Fruit fly (Drosophila melanogaster) whole organism, prepupa: ENCODE measurements around the gene rk.
A peak's percentile ranks its signal among the peaks of the same experiment; 100 is the strongest.

Experiments
- CG10631 ChIP-seq: fragments of 200-800 bp; sonication (Bioruptor generic); optimal IDR thresholded peaks from 2 replicates; lab custom pipeline; 2016; ENCODE audit warnings: missing biosample characterization, missing genetic modification characterization
- CG10669 ChIP-seq: fragments of 200-800 bp; sonication (Bioruptor generic); optimal IDR thresholded peaks from 3 replicates; lab custom pipeline; 2018; ENCODE audit warnings: missing biosample characterization, mild to moderate bottlenecking, missing genetic modification characterization, moderate library complexity
- CG11294 ChIP-seq: fragments of 200-800 bp; sonication (Bioruptor generic); IDR thresholded peaks from 2 replicates; pipeline ENCODE4 v1.3.6; 2022; ENCODE audit warnings: missing biosample characterization, missing genetic modification characterization
- CG11762 ChIP-seq: fragments of 200-800 bp; sonication (Bioruptor generic); optimal IDR thresholded peaks from 3 replicates; lab custom pipeline; 2016; ENCODE audit warnings: missing biosample characterization, missing genetic modification characterization; ENCODE audit not compliant: insufficient read depth
- CG11902 ChIP-seq: fragments of 200-800 bp; sonication (Bioruptor generic); optimal IDR thresholded peaks from 3 replicates; lab custom pipeline; 2016; ENCODE audit warnings: missing biosample characterization, missing genetic modification characterization
- CG1621 ChIP-seq: fragments of 200-800 bp; sonication (Bioruptor generic); optimal IDR thresholded peaks from 3 replicates; lab custom pipeline; 2018; ENCODE audit warnings: missing biosample characterization, mild to moderate bottlenecking, missing genetic modification characterization
- CG16779 ChIP-seq: fragments of 200-800 bp; sonication (Bioruptor generic); optimal IDR thresholded peaks from 3 replicates; lab custom pipeline; 2017; ENCODE audit warnings: missing biosample characterization, mild to moderate bottlenecking, missing genetic modification characterization
- CG3032 ChIP-seq: fragments of 200-800 bp; optimal IDR thresholded peaks from 2 replicates; lab custom pipeline; 2019; ENCODE audit warnings: missing biosample characterization, mild to moderate bottlenecking, missing genetic modification characterization, moderate library complexity
- CG32006 ChIP-seq: fragments of 200-800 bp; sonication (Bioruptor generic); optimal IDR thresholded peaks from 3 replicates; lab custom pipeline; 2017; ENCODE audit warnings: missing biosample characterization, mild to moderate bottlenecking, missing genetic modification characterization
- CG3919 ChIP-seq: fragments of 200-800 bp; sonication (Bioruptor generic); optimal IDR thresholded peaks from 3 replicates; lab custom pipeline; 2016; ENCODE audit warnings: missing biosample characterization, missing genetic modification characterization
- CG4318 ChIP-seq: fragments of 200-800 bp; sonication (Bioruptor generic); optimal IDR thresholded peaks from 3 replicates; lab custom pipeline; 2017; ENCODE audit warnings: missing biosample characterization, mild to moderate bottlenecking, missing genetic modification characterization
- CG6163 ChIP-seq: fragments of 200-800 bp; sonication (Bioruptor generic); IDR thresholded peaks from 3 replicates; pipeline ENCODE4 v1.3.6; 2022; ENCODE audit warnings: missing biosample characterization, missing genetic modification characterization
- CG6276 ChIP-seq: fragments of 200-800 bp; sonication (Bioruptor generic); optimal IDR thresholded peaks from 2 replicates; lab custom pipeline; 2017; ENCODE audit warnings: missing biosample characterization, mild to moderate bottlenecking, missing genetic modification characterization
- CG6808 ChIP-seq: fragments of 200-800 bp; sonication (Bioruptor generic); optimal IDR thresholded peaks from 3 replicates; lab custom pipeline; 2017; ENCODE audit warnings: missing biosample characterization, missing genetic modification characterization, mild to moderate bottlenecking, moderate library complexity, missing genetic modification reagents
- CG6854 ChIP-seq: fragments of 200-800 bp; sonication (Bioruptor generic); optimal IDR thresholded peaks from 2 replicates; lab custom pipeline; 2017; ENCODE audit warnings: missing biosample characterization, mild to moderate bottlenecking, missing genetic modification characterization
- CG7368 ChIP-seq: fragments of 200-800 bp; sonication (Bioruptor generic); optimal IDR thresholded peaks from 3 replicates; lab custom pipeline; 2016; ENCODE audit warnings: missing biosample characterization, missing genetic modification characterization
- CG8319 ChIP-seq: fragments of 200-800 bp; sonication (Bioruptor generic); optimal IDR thresholded peaks from 3 replicates; lab custom pipeline; 2016; ENCODE audit warnings: missing biosample characterization, missing genetic modification characterization
- CG8632 ChIP-seq: fragments of 200-800 bp; sonication (Bioruptor generic); optimal IDR thresholded peaks from 3 replicates; lab custom pipeline; 2016; ENCODE audit warnings: missing biosample characterization, missing genetic modification characterization
- CG9139 ChIP-seq: fragments of 200-800 bp; sonication (Bioruptor generic); optimal IDR thresholded peaks from 3 replicates; lab custom pipeline; 2017; ENCODE audit warnings: missing biosample characterization, mild to moderate bottlenecking, missing genetic modification characterization
- Eip75B ChIP-seq: fragments of 200-800 bp; sonication (Bioruptor generic); optimal IDR thresholded peaks from 3 replicates; lab custom pipeline; 2016; ENCODE audit warnings: missing biosample characterization, missing genetic modification characterization
- Eip78C ChIP-seq: fragments of 200-800 bp; sonication (Bioruptor generic); peaks from one replicate; lab custom pipeline; 2016; ENCODE audit warnings: missing biosample characterization, missing genetic modification characterization
- Eip93F ChIP-seq: fragments of 200-800 bp; sonication (Bioruptor generic); optimal IDR thresholded peaks from 2 replicates; lab custom pipeline; 2016; ENCODE audit warnings: missing biosample characterization, mild to moderate bottlenecking, missing genetic modification characterization
- Ets21C ChIP-seq: fragments of 200-800 bp; sonication (Bioruptor generic); optimal IDR thresholded peaks from 3 replicates; lab custom pipeline; 2016; ENCODE audit warnings: missing biosample characterization, missing genetic modification characterization
- Ets96B ChIP-seq: fragments of 200-800 bp; optimal IDR thresholded peaks from 2 replicates; lab custom pipeline; 2019; ENCODE audit warnings: missing biosample characterization, mild to moderate bottlenecking, missing genetic modification characterization, moderate library complexity
- Gug ChIP-seq: fragments of 200-800 bp; sonication (Bioruptor generic); IDR thresholded peaks from 2 replicates; pipeline ENCODE4 v1.3.6; 2022; ENCODE audit warnings: missing biosample characterization, missing genetic modification characterization
- Hr38 ChIP-seq: sonication (Bioruptor generic); optimal IDR thresholded peaks from 2 replicates; lab custom pipeline; 2016; ENCODE audit warnings: missing biosample characterization, missing genetic modification characterization
- Hr39 ChIP-seq: fragments of 200-800 bp; sonication (Bioruptor generic); optimal IDR thresholded peaks from 2 replicates; lab custom pipeline; 2016; ENCODE audit warnings: missing biosample characterization, missing genetic modification characterization
- Lpt ChIP-seq: fragments of 200-800 bp; sonication (Bioruptor generic); optimal IDR thresholded peaks from 3 replicates; lab custom pipeline; 2016; ENCODE audit warnings: missing biosample characterization, missing genetic modification characterization
- Met ChIP-seq: fragments of 200-800 bp; sonication (Bioruptor generic); optimal IDR thresholded peaks from 3 replicates; lab custom pipeline; 2016; ENCODE audit warnings: missing biosample characterization, missing genetic modification characterization
- OdsH ChIP-seq: fragments of 200-800 bp; sonication (Bioruptor generic); optimal IDR thresholded peaks from 3 replicates; lab custom pipeline; 2016; ENCODE audit warnings: missing biosample characterization, missing genetic modification characterization
- Sox102F ChIP-seq: fragments of 200-800 bp; sonication (Bioruptor generic); optimal IDR thresholded peaks from 2 replicates; lab custom pipeline; 2016; ENCODE audit warnings: missing biosample characterization, mild to moderate bottlenecking, missing genetic modification characterization
- Sox14 ChIP-seq: fragments of 200-800 bp; sonication (Bioruptor generic); optimal IDR thresholded peaks from 3 replicates; lab custom pipeline; 2016; ENCODE audit warnings: missing biosample characterization, missing genetic modification characterization
- achi ChIP-seq: fragments of 200-800 bp; sonication (Bioruptor generic); optimal IDR thresholded peaks from 3 replicates; lab custom pipeline; 2016; ENCODE audit warnings: missing biosample characterization, missing genetic modification characterization
- acj6 ChIP-seq: fragments of 200-800 bp; sonication (Bioruptor generic); optimal IDR thresholded peaks from 3 replicates; lab custom pipeline; 2016; ENCODE audit warnings: missing biosample characterization, missing genetic modification characterization
- cyc ChIP-seq: fragments of 200-800 bp; sonication (Bioruptor generic); optimal IDR thresholded peaks from 3 replicates; lab custom pipeline; 2016; ENCODE audit warnings: missing biosample characterization, missing genetic modification characterization
- eg ChIP-seq: fragments of 200-800 bp; sonication (Bioruptor generic); IDR thresholded peaks from 3 replicates; pipeline ENCODE4 v1.3.6; 2022; ENCODE audit warnings: missing biosample characterization, missing genetic modification characterization
- esn ChIP-seq: fragments of 200-800 bp; sonication (Bioruptor generic); optimal IDR thresholded peaks from 2 replicates; lab custom pipeline; 2016; ENCODE audit warnings: missing biosample characterization, mild to moderate bottlenecking, missing genetic modification characterization, moderate library complexity
- fd59A ChIP-seq: fragments of 200-800 bp; sonication (Bioruptor generic); optimal IDR thresholded peaks from 2 replicates; lab custom pipeline; 2017; ENCODE audit warnings: missing biosample characterization, mild to moderate bottlenecking, missing genetic modification characterization, missing genetic modification reagents
- fd85E ChIP-seq: fragments of 200-800 bp; sonication (Bioruptor generic); optimal IDR thresholded peaks from 3 replicates; lab custom pipeline; 2016; ENCODE audit warnings: missing biosample characterization, missing genetic modification characterization
- fkh ChIP-seq: fragments of 200-800 bp; sonication (Bioruptor generic); optimal IDR thresholded peaks from 3 replicates; lab custom pipeline; 2017; ENCODE audit warnings: missing biosample characterization, mild to moderate bottlenecking, missing genetic modification characterization, moderate library complexity
- lz ChIP-seq: fragments of 200-800 bp; sonication (Bioruptor generic); optimal IDR thresholded peaks from 3 replicates; lab custom pipeline; 2016; ENCODE audit warnings: missing biosample characterization, missing genetic modification characterization
- net ChIP-seq: fragments of 200-800 bp; sonication (Bioruptor generic); optimal IDR thresholded peaks from 3 replicates; lab custom pipeline; 2016; ENCODE audit warnings: missing biosample characterization, missing genetic modification characterization
- pdm3 ChIP-seq: fragments of 200-800 bp; sonication (Bioruptor generic); optimal IDR thresholded peaks from 3 replicates; lab custom pipeline; 2016; ENCODE audit warnings: missing biosample characterization, missing genetic modification characterization
- salr ChIP-seq, 2 experiments: fragments of 200-800 bp; sonication (Bioruptor generic); optimal IDR thresholded peaks; 3 replicates each; lab custom pipeline; 2016 to 2018; ENCODE audit warnings: missing biosample characterization in 2 of 2, missing genetic modification characterization in 2 of 2, mild to moderate bottlenecking in 1 of 2
- svp ChIP-seq: fragments of 200-800 bp; sonication (Bioruptor generic); peaks from one replicate; lab custom pipeline; 2016; ENCODE audit warnings: missing biosample characterization, missing genetic modification characterization
- topi ChIP-seq: fragments of 200-800 bp; sonication (Bioruptor generic); optimal IDR thresholded peaks from 3 replicates; lab custom pipeline; 2016; ENCODE audit warnings: missing biosample characterization, missing genetic modification characterization
- vri ChIP-seq: fragments of 200-800 bp; sonication (Bioruptor generic); optimal IDR thresholded peaks from 3 replicates; lab custom pipeline; 2016; ENCODE audit warnings: missing biosample characterization, mild to moderate bottlenecking, missing genetic modification characterization

Gene rk

DNA sequence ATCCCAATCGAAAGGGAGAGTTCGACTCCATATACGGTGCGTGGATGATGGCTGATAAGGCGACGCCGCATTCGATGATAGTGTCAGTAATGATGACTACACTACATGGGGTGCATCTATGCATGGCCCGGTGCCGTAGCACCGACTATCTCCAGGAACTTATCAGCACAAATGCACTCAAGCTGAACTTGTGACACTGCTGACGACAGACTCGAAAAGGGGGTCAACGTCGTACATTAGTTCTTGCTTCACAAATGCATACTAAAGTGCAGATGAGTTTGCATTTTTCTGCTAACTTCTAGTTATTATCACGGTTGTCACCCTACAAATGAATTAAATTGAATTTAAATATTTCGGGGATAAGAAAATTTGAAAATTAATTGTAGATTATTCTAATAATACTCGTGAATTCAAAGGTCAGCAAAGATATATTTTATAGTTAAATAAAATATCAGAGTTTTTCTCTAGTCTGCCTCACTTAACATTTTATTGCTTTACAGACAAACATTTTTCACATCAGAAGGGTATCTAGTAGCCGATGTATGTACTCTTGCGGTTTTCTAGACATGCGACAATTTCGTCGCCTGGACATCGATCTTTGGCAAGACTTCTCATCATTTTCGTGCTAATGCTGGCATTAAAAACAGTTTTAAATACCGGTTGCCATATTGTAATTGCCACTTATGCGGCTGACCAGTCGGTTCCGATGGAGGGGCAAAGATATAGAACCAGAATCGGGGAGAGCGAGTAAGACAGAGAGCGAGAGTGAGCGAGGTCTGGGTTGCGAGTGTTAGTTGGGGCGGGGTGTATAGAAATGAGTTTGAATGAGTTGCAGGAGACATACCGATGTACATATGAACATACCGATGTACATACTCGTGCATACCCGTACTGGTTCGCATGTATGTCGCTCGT, 22.3 kb upstream of the rk start (continued):
- TF ChIP-seq CG11762 (GFP tag; lab: Kevin White, UChicago): no peak
- TF ChIP-seq CG11294: no peak
- TF ChIP-seq CG10669: no peak
- TF ChIP-seq CG6276 (GFP tag; lab: Kevin White, UChicago): peak; percentile 49
- peak; percentile 17 for TF ChIP-seq achi
- TF ChIP-seq fd59A (GFP tag; lab: Kevin White, UChicago): no peak
- TF ChIP-seq Ets21C (GFP tag; lab: Kevin White, UChicago): no peak
- peak; percentile 15 for TF ChIP-seq CG10631 (GFP tag; lab: Kevin White, UChicago)
- no peak for TF ChIP-seq Hr38 (GFP tag; lab: Kevin White, UChicago)
- peak; percentile 87 for TF ChIP-seq svp
- peak; percentile 34 for TF ChIP-seq Gug
- no peak for TF ChIP-seq CG16779 (tag; lab: Kevin White, UChicago)
- no peak for TF ChIP-seq CG7368 (GFP tag; lab: Kevin White, UChicago)
- TF ChIP-seq Eip93F (GFP tag; lab: Kevin White, UChicago): no peak
- no peak for TF ChIP-seq Hr39
- TF ChIP-seq pdm3 (GFP tag; lab: Kevin White, UChicago): peak; percentile 26
- no peak for TF ChIP-seq lz
- TF ChIP-seq CG8632: no peak
- no peak for TF ChIP-seq CG1621 (tag; lab: Kevin White, UChicago)
- peak; percentile 60 for TF ChIP-seq CG4318 (GFP tag; lab: Kevin White, UChicago)
- no peak for TF ChIP-seq vri (GFP tag; lab: Kevin White, UChicago)
- no peak for TF ChIP-seq Lpt (GFP tag; lab: Kevin White, UChicago)
- TF ChIP-seq Ets96B: peak; percentile 47
- TF ChIP-seq fd85E: no peak
- TF ChIP-seq CG9139: no peak
- TF ChIP-seq cyc (GFP tag; lab: Kevin White, UChicago): no peak
- no peak for TF ChIP-seq esn (GFP tag; lab: Kevin White, UChicago)
- no peak for TF ChIP-seq CG11902 (GFP tag; lab: Kevin White, UChicago)
- TF ChIP-seq CG6163 (GFP tag; lab: Robert Waterston, UW): peak; percentile 7

DNA sequence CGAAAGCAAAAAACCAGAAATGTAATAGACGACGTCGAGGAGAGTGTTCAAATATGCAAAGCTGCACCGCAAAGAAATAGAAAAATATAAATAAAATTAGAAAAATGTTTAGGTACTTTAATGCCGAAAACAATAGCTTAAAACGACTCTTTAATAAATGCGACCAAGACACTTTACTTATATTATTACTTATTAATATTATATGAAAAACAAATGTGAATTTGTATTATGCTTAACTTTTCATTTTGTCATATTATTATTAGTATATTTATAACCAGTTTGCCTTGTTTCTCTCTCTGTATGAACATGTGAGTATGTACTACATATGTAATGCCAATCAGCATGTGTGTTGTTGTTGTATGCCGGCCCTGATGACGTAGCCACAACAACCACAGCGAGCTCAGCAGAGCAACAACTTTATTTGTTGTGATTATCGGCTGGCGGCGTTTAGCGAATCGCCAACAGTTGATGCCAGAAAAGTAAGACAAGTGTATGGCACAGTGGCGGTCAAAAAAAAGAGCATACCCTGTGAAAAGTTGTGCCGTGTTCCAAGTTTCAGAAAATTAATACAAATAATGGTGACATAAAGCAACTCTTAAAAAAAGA, 21.2 kb upstream of the rk start:
- peak; percentile 68 for TF ChIP-seq vri (GFP tag; lab: Kevin White, UChicago)
- peak; percentile 96 for TF ChIP-seq eg (GFP tag; lab: Robert Waterston, UW)
- peak in 1 of 2 experiments; percentile 87 for TF ChIP-seq salr (GFP tag; optimal IDR thresholded peaks at IDR 0.05; lab: Kevin White, UChicago)
- TF ChIP-seq net: peak; percentile 73
- TF ChIP-seq Eip78C (GFP tag; lab: Kevin White, UChicago): peak; percentile 89
- TF ChIP-seq fkh: peak; percentile 41
- TF ChIP-seq esn (GFP tag; lab: Kevin White, UChicago): peak; percentile 69
- peak; percentile 62 for TF ChIP-seq Sox14
- peak; percentile 36 for TF ChIP-seq CG1621 (tag; lab: Kevin White, UChicago)
- peak; percentile 38 for TF ChIP-seq CG11902 (GFP tag; lab: Kevin White, UChicago)
- peak; percentile 85 for TF ChIP-seq Lpt (GFP tag; lab: Kevin White, UChicago)
- TF ChIP-seq cyc (GFP tag; lab: Kevin White, UChicago): peak; percentile 55
- peak; percentile 82 for TF ChIP-seq OdsH (GFP tag; lab: Kevin White, UChicago)
- peak; percentile 2 for TF ChIP-seq CG8319
- peak; percentile 37 for TF ChIP-seq CG7368 (GFP tag; lab: Kevin White, UChicago)
- TF ChIP-seq Sox102F (GFP tag; lab: Kevin White, UChicago): peak; percentile 60
- TF ChIP-seq CG16779 (tag; lab: Kevin White, UChicago): peak; percentile 64
- peak; percentile 56 for TF ChIP-seq Eip75B (GFP tag; lab: Kevin White, UChicago)
- TF ChIP-seq CG32006 (GFP tag; lab: Kevin White, UChicago): peak; percentile 95
- TF ChIP-seq lz: peak; percentile 65
- peak; percentile 70 for TF ChIP-seq CG6808 (GFP tag; lab: Kevin White, UChicago)
- TF ChIP-seq CG3032: peak; percentile 91
- peak; percentile 90 for TF ChIP-seq achi
- peak; percentile 61 for TF ChIP-seq Met (GFP tag; lab: Kevin White, UChicago)
- TF ChIP-seq CG6854 (GFP tag; lab: Kevin White, UChicago): peak; percentile 34
- peak; percentile 74 for TF ChIP-seq acj6 (GFP tag; lab: Kevin White, UChicago)
- TF ChIP-seq CG3919 (GFP tag; lab: Kevin White, UChicago): peak; percentile 77
- peak; percentile 56 for TF ChIP-seq Ets21C (GFP tag; lab: Kevin White, UChicago)
- TF ChIP-seq pdm3 (GFP tag; lab: Kevin White, UChicago): peak; percentile 68
- peak; percentile 31 for TF ChIP-seq topi
- TF ChIP-seq CG11294: peak; percentile 93
